Fruit fly (Drosophila melanogaster) whole organism, embryonic: Measurements from ENCODE around the gene CG9328.
A peak's percentile ranks its signal among the peaks of the same experiment; 100 is the strongest.

ENCODE experiments used
- Atf3 ChIP-seq: fragments of 200-800 bp; sonication (Bioruptor generic); optimal IDR thresholded peaks from 3 replicates; lab custom pipeline; 2016; ENCODE audit warnings: missing biosample characterization, missing genetic modification characterization
- B-H1 ChIP-seq: fragments of 200-800 bp; sonication (Bioruptor generic); IDR thresholded peaks from 3 replicates; pipeline ENCODE4 v1.3.6; 2022; ENCODE audit warnings: missing biosample characterization, missing genetic modification characterization
- Bgb ChIP-seq: fragments of 200-800 bp; sonication (Bioruptor generic); IDR thresholded peaks from 2 replicates; pipeline ENCODE4 v1.3.6; 2022; ENCODE audit warnings: missing biosample characterization, missing genetic modification characterization; ENCODE audit not compliant: partially characterized antibody
- CG10543 ChIP-seq: fragments of 200-800 bp; sonication (Bioruptor generic); optimal IDR thresholded peaks from 3 replicates; lab custom pipeline; 2017; ENCODE audit warnings: missing biosample characterization, mild to moderate bottlenecking, missing genetic modification characterization, moderate library complexity
- CG10979 ChIP-seq: fragments of 200-800 bp; sonication (Bioruptor generic); optimal IDR thresholded peaks from 2 replicates; lab custom pipeline; 2018; ENCODE audit warnings: missing biosample characterization, mild to moderate bottlenecking, missing genetic modification characterization, moderate library complexity
- CG12104 ChIP-seq: fragments of 200-800 bp; sonication (Bioruptor generic); optimal IDR thresholded peaks from 3 replicates; lab custom pipeline; 2016; ENCODE audit warnings: missing biosample characterization, missing genetic modification characterization
- CG13123 ChIP-seq: fragments of 200-800 bp; sonication (Bioruptor generic); optimal IDR thresholded peaks from 2 replicates; lab custom pipeline; 2016; ENCODE audit warnings: missing biosample characterization, missing genetic modification characterization
- CG13894 ChIP-seq: fragments of 200-800 bp; sonication (Bioruptor generic); optimal IDR thresholded peaks from 3 replicates; lab custom pipeline; 2018; ENCODE audit warnings: missing biosample characterization, mild to moderate bottlenecking, missing genetic modification characterization, moderate library complexity
- CG15601 ChIP-seq: fragments of 200-800 bp; sonication (Bioruptor generic); optimal IDR thresholded peaks from 3 replicates; lab custom pipeline; 2019; ENCODE audit warnings: missing biosample characterization, mild to moderate bottlenecking, missing genetic modification characterization, moderate library complexity
- CG1602 ChIP-seq: fragments of 200-800 bp; sonication (Bioruptor generic); optimal IDR thresholded peaks from 3 replicates; lab custom pipeline; 2016; ENCODE audit warnings: missing biosample characterization, missing genetic modification characterization
- CG17912 ChIP-seq: fragments of 200-800 bp; sonication (Bioruptor generic); optimal IDR thresholded peaks from 2 replicates; lab custom pipeline; 2018; ENCODE audit warnings: missing biosample characterization, mild to moderate bottlenecking, missing genetic modification characterization
- CG18262 ChIP-seq: fragments of 200-800 bp; optimal IDR thresholded peaks from 3 replicates; lab custom pipeline; 2019; ENCODE audit warnings: missing biosample characterization, mild to moderate bottlenecking, missing genetic modification characterization, moderate library complexity
- CG18599 ChIP-seq: fragments of 200-800 bp; sonication (Bioruptor generic); optimal IDR thresholded peaks from 3 replicates; lab custom pipeline; 2017; ENCODE audit warnings: missing biosample characterization, missing genetic modification characterization, mild to moderate bottlenecking, moderate library complexity, missing genetic modification reagents
- CG2120 ChIP-seq: fragments of 200-800 bp; sonication (Bioruptor generic); optimal IDR thresholded peaks from 3 replicates; lab custom pipeline; 2016; ENCODE audit warnings: missing biosample characterization, missing genetic modification characterization
- CG2678 ChIP-seq: fragments of 200-800 bp; sonication (Bioruptor generic); optimal IDR thresholded peaks from 3 replicates; lab custom pipeline; 2019; ENCODE audit warnings: missing biosample characterization, mild to moderate bottlenecking, missing genetic modification characterization, moderate library complexity
- CG31224 ChIP-seq: fragments of 200-800 bp; sonication (Bioruptor generic); IDR thresholded peaks from 2 replicates; pipeline ENCODE4 v1.3.6; 2022; ENCODE audit warnings: missing biosample characterization, missing genetic modification characterization
- CG3407 ChIP-seq: fragments of 200-800 bp; sonication (Bioruptor generic); optimal IDR thresholded peaks from 2 replicates; lab custom pipeline; 2018; ENCODE audit warnings: missing biosample characterization, mild to moderate bottlenecking, missing genetic modification characterization
- CG42726 ChIP-seq: fragments of 200-800 bp; sonication (Bioruptor generic); IDR thresholded peaks from 2 replicates; pipeline ENCODE4 v1.3.6; 2022; ENCODE audit warnings: missing biosample characterization, missing genetic modification characterization; ENCODE audit not compliant: partially characterized antibody
- CG6175 ChIP-seq: fragments of 200-800 bp; sonication (Bioruptor generic); IDR thresholded peaks from 3 replicates; pipeline ENCODE4 v1.3.6; 2022; ENCODE audit warnings: missing biosample characterization, missing genetic modification characterization
- CG8388 ChIP-seq: fragments of 200-800 bp; sonication (Bioruptor generic); optimal IDR thresholded peaks from 2 replicates; lab custom pipeline; 2019; ENCODE audit warnings: missing biosample characterization, mild to moderate bottlenecking, missing genetic modification characterization, moderate library complexity
- CG8944 ChIP-seq: fragments of 200-800 bp; sonication (Bioruptor generic); optimal IDR thresholded peaks from 3 replicates; lab custom pipeline; 2016; ENCODE audit warnings: missing biosample characterization, missing genetic modification characterization
- CG9609 ChIP-seq: fragments of 200-800 bp; sonication (Bioruptor generic); optimal IDR thresholded peaks from 3 replicates; lab custom pipeline; 2016; ENCODE audit warnings: missing biosample characterization, missing genetic modification characterization
- Dbx ChIP-seq: fragments of 200-800 bp; sonication (Bioruptor generic); IDR thresholded peaks from 3 replicates; pipeline ENCODE4 v1.3.6; 2022; ENCODE audit warnings: missing biosample characterization, missing genetic modification characterization
- Hand ChIP-seq: fragments of 200-800 bp; sonication (Bioruptor generic); optimal IDR thresholded peaks from 2 replicates; lab custom pipeline; 2017; ENCODE audit warnings: mild to moderate bottlenecking, missing biosample characterization, missing genetic modification reagents, missing genetic modification characterization
- Mad ChIP-seq: fragments of 200-800 bp; sonication (Bioruptor generic); optimal IDR thresholded peaks from 2 replicates; lab custom pipeline; 2016; ENCODE audit warnings: missing biosample characterization, missing genetic modification characterization
- Med ChIP-seq: fragments of 200-800 bp; sonication (Bioruptor generic); peaks from one replicate; lab custom pipeline; 2016; ENCODE audit warnings: missing biosample characterization, missing genetic modification characterization, mild to moderate bottlenecking, inconsistent platforms, moderate library complexity
- Stat92E ChIP-seq, 3 experiments: fragments of >200 bp in 2 of 3; fragments of 200-800 bp in 1 of 3; sonication (Bioruptor generic) in 1 of 3; optimal IDR thresholded peaks; 2 replicates each; lab custom pipeline; 2017 to 2019; ENCODE audit warnings: missing biosample characterization in 3 of 3, missing genetic modification characterization in 3 of 3, mild to moderate bottlenecking in 1 of 3, moderate library complexity in 1 of 3
- abd-A ChIP-seq: fragments of 200-800 bp; sonication (Bioruptor generic); optimal IDR thresholded peaks from 3 replicates; lab custom pipeline; 2019; ENCODE audit warnings: missing biosample characterization, mild to moderate bottlenecking, missing genetic modification characterization, moderate library complexity
- crol ChIP-seq: fragments of 200-800 bp; sonication (Bioruptor generic); IDR thresholded peaks from 2 replicates; pipeline ENCODE4 v1.3.6; 2022; ENCODE audit warnings: missing biosample characterization, missing genetic modification characterization
- dmrt11E ChIP-seq: fragments of 200-800 bp; sonication (Bioruptor generic); optimal IDR thresholded peaks from 3 replicates; lab custom pipeline; 2018; ENCODE audit warnings: missing biosample characterization, mild to moderate bottlenecking, missing genetic modification characterization, moderate library complexity
- dpn ChIP-seq, 2 experiments: fragments of 200-800 bp; sonication (Bioruptor generic); optimal IDR thresholded peaks; 3 replicates each; lab custom pipeline; 2016; ENCODE audit warnings: missing biosample characterization in 2 of 2, missing genetic modification characterization in 2 of 2
- ftz-f1 ChIP-seq: fragments of 200-800 bp; sonication (Bioruptor generic); optimal IDR thresholded peaks from 2 replicates; lab custom pipeline; 2016; ENCODE audit warnings: missing biosample characterization, missing genetic modification characterization
- gfzf ChIP-seq: fragments of 200-800 bp; sonication (Bioruptor generic); optimal IDR thresholded peaks from 2 replicates; lab custom pipeline; 2016; ENCODE audit warnings: missing biosample characterization, mild to moderate bottlenecking, missing genetic modification characterization, moderate library complexity
- kni ChIP-seq: fragments of 200-800 bp; sonication (Bioruptor generic); optimal IDR thresholded peaks from 3 replicates; lab custom pipeline; 2017; ENCODE audit warnings: mild to moderate bottlenecking, missing biosample characterization, missing genetic modification reagents, missing genetic modification characterization
- lov ChIP-seq, 2 experiments: fragments of 200-800 bp in 1 of 2; fragments of >200 bp in 1 of 2; sonication (Bioruptor generic) in 1 of 2; IDR thresholded peaks in 1 of 2; optimal IDR thresholded peaks in 1 of 2; 2 replicates in 1 of 2; 3 replicates in 1 of 2; pipeline versions ENCODE4 v1.3.6 to Lab custom; 2017 to 2022; ENCODE audit warnings: missing biosample characterization in 1 of 2, missing genetic modification characterization in 1 of 2
- nom ChIP-seq: fragments of 200-800 bp; sonication (Bioruptor generic); optimal IDR thresholded peaks from 2 replicates; lab custom pipeline; 2017; ENCODE audit warnings: missing biosample characterization, missing genetic modification characterization, mild to moderate bottlenecking, moderate library complexity, missing genetic modification reagents
- pan ChIP-seq, 4 experiments: fragments of >200 bp in 3 of 4; fragments of 200-800 bp in 1 of 4; sonication (Bioruptor generic) in 1 of 4; optimal IDR thresholded peaks in 3 of 4; IDR thresholded peaks in 1 of 4; 2 replicates each; pipeline versions ENCODE4 v1.3.6 to Lab custom; 2017 to 2022; ENCODE audit warnings: missing biosample characterization in 2 of 4, missing genetic modification characterization in 2 of 4, mixed read lengths in 1 of 4
- psq ChIP-seq: fragments of 200-800 bp; sonication (Bioruptor generic); optimal IDR thresholded peaks from 2 replicates; lab custom pipeline; 2017; ENCODE audit warnings: missing biosample characterization, missing genetic modification characterization
- rib ChIP-seq: fragments of 200-800 bp; sonication (Bioruptor generic); IDR thresholded peaks from 2 replicates; pipeline ENCODE4 v1.3.6; 2022; ENCODE audit warnings: missing biosample characterization, missing genetic modification characterization
- unc-4 ChIP-seq: fragments of 200-800 bp; sonication (Bioruptor generic); IDR thresholded peaks from 2 replicates; pipeline ENCODE4 v1.3.6; 2022; ENCODE audit warnings: missing biosample characterization, missing genetic modification characterization; ENCODE audit not compliant: partially characterized antibody
- usp ChIP-seq: fragments of >200 bp; optimal IDR thresholded peaks from 2 replicates; lab custom pipeline; 2017; ENCODE audit warnings: missing biosample characterization, missing genetic modification characterization

CG9328 gene

DNA sequence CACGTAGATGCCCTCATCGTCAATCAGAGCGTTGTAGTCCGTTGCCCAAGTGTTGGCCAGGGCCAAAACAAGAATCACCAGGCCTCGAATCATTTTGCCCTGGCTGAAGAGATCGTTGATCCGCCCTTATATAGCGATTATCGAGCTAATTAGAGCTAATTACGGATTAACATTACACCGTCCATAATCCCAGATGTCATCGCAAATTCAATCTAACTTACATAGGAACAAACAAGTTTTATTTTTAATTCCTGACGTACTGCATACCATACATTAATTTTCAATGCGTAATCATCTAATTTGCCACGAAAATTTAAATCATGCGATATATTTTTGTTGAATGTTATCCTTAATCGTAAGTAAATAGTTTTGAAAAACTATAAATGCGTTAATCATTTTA, 19.7 kb downstream of the CG9328 start, which contains the start of gene CheB38b (continued):
- TF ChIP-seq Atf3 (GFP tag; lab: Kevin White, UChicago): no peak

DNA sequence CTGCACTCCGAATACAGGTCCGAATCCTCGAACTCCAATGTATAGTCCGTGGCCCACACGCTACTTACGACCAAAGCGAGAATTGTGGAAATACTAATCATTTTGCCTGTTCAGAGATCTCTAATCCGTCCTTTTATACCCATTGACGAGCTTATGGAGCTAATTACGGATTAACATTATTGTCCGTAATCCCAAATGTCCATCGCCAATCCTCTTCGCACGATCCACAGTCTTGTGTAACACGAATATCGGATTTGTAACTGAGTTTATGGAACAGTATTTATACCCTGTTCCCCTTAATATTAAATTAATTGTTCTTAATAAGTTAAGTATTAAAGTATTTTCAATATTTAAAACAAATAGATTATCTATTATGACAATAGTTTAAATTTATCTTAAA, 20.9 kb downstream of the CG9328 start, which contains the start of gene CheB38a:
TSS of gene CheB38a (minus strand) at position 101 of the 400 bp plus-strand sequence.
- TF ChIP-seq CG8388 (GFP tag; lab: Kevin White, UChicago): no peak
- no peak for TF ChIP-seq CG15601 (tag; lab: Kevin White, UChicago)

DNA sequence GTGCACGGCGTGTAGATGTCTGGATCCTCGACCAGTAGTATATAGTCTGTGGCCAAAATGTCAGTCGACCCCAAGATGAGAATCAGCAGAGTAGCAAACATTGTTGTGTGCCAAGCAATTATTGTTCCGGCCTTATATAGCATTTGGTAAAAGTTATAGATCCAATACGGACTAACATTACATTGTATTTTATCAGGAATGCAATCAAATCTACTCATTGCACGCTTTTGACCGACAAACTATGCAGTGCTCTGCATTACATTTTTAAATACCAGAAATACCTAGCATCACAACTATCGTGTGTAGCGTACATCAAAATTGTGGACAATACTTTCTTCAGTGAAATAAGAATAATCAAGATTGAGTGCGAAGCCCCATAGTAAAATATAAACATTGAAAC, 23.3 kb downstream of the CG9328 start, which contains the start of gene CheB38c:
TSS of gene CheB38c (minus strand) at position 101 of the 400 bp plus-strand sequence.
- no peak for TF ChIP-seq Bgb
- TF ChIP-seq psq: no peak
- no peak for TF ChIP-seq lov (optimal IDR thresholded peaks at IDR 0.05; lab: Kevin White, UChicago)
- TF ChIP-seq lov (GFP tag; IDR thresholded peaks at IDR 0.05; lab: Robert Waterston, UW): no peak
- no peak for TF ChIP-seq pan (optimal IDR thresholded peaks at IDR 0.05; lab: Kevin White, UChicago)
- no peak for TF ChIP-seq pan (GFP tag; optimal IDR thresholded peaks at IDR 0.05 in 1 of 2, IDR thresholded peaks at IDR 0.05 in 1 of 2)
- no peak for TF ChIP-seq CG2120
- no peak for TF ChIP-seq dpn (GFP tag; optimal IDR thresholded peaks at IDR 0.05; lab: Kevin White, UChicago)
- TF ChIP-seq kni (GFP tag; lab: Kevin White, UChicago): no peak
- no peak for TF ChIP-seq CG3407 (GFP tag; lab: Kevin White, UChicago)
- no peak for TF ChIP-seq ftz-f1
- no peak for TF ChIP-seq CG9609 (GFP tag; lab: Kevin White, UChicago)

DNA sequence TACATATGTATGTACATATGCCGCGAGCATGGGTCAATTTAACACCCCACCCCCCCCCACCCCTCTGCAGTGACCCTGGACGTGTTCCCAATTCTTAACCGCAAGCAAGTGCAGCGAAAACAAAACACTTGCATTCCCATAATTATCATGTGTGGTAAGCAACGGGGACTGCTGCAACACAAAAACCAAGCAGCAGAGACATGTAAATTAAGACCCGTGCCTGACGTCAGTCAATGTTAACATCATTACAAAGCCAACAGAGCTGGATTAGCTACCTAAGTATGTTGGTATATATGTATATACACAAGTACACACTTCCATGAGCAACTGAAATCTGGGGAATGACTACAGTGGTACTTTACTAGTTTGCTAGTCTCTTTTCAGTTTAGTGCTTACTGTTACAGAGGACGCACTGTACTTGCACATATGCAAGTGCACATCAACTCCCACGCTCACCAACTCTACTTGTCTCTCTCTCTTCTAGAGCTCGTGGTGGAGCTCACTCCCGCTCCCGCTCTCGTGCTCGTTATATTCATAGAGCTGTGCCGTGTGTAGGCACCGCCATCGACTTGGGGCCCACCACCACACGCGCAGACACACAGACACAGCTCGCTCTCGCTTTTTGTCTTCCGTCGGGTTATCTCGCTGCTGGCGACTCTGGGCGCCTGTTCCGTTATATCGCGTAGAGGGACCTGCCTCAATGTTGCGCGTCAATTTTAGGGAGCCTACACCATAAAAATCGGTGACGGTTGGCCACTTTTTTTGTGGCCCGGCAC, 23.9 kb downstream of the CG9328 start:
- peak; percentile 100 for TF ChIP-seq CG31224 (GFP tag; lab: Robert Waterston, UW)
- peak; percentile 32 for TF ChIP-seq CG10979 (tag; lab: Kevin White, UChicago)
- TF ChIP-seq CG18599 (GFP tag; lab: Kevin White, UChicago): peak; percentile 22
- TF ChIP-seq abd-A (tag; lab: Kevin White, UChicago): peak; percentile 97
- no peak for TF ChIP-seq CG8944 (GFP tag; lab: Kevin White, UChicago)
- peak; percentile 90 for TF ChIP-seq kni (GFP tag; lab: Kevin White, UChicago)
- peak; percentile 49; the same call in 1 of the 2 replicates for TF ChIP-seq crol (GFP tag; lab: Robert Waterston, UW)
- TF ChIP-seq gfzf (GFP tag; lab: Kevin White, UChicago): no peak
- peak in 1 of 3 experiments; percentile 32 for TF ChIP-seq Stat92E (GFP tag; optimal IDR thresholded peaks at IDR 0.05; lab: Kevin White, UChicago)
- no peak for TF ChIP-seq Hand
- peak; percentile 14 for TF ChIP-seq CG18262 (tag; lab: Kevin White, UChicago)
- no peak for TF ChIP-seq dmrt11E
- TF ChIP-seq Mad (GFP tag; lab: Kevin White, UChicago): peak; percentile 25
- peak; percentile 83 for TF ChIP-seq CG10543 (GFP tag; lab: Kevin White, UChicago)
- TF ChIP-seq B-H1 (GFP tag; lab: Robert Waterston, UW): no peak; the same call in 2 of the 3 replicates
- peak; percentile 60 for TF ChIP-seq unc-4 (GFP tag; lab: Robert Waterston, UW)
- TF ChIP-seq Med (GFP tag; lab: Kevin White, UChicago): peak; percentile 87
- no peak for TF ChIP-seq CG1602 (GFP tag; lab: Kevin White, UChicago)
- TF ChIP-seq rib (GFP tag; lab: Robert Waterston, UW): no peak
- no peak for TF ChIP-seq CG3407 (GFP tag; lab: Kevin White, UChicago)
- no peak for TF ChIP-seq usp (GFP tag; lab: Kevin White, UChicago)
- peak; percentile 25 for TF ChIP-seq CG2678 (tag; lab: Kevin White, UChicago)
- peak; percentile 10 for TF ChIP-seq CG17912 (GFP tag; lab: Kevin White, UChicago)
- peak; percentile 91 for TF ChIP-seq CG6175 (GFP tag; lab: Robert Waterston, UW)
- peak; percentile 14 for TF ChIP-seq nom (GFP tag; lab: Kevin White, UChicago)
- TF ChIP-seq Dbx (GFP tag; lab: Robert Waterston, UW): 0 out of 3 replicates have a peak, but pooled peaks have one; percentile 24
- TF ChIP-seq CG13123 (GFP tag; lab: Kevin White, UChicago): no peak
- TF ChIP-seq CG42726 (GFP tag; lab: Robert Waterston, UW): no peak
- peak; percentile 79 for TF ChIP-seq CG13894 (tag; lab: Kevin White, UChicago)
- no peak for TF ChIP-seq CG12104 (GFP tag; lab: Kevin White, UChicago)
